Worm (Caenorhabditis elegans) whole organism, L4 larva: ENCODE results near the gene dmsr-8.

Source experiments
- D1046.2 ChIP-seq: fragments of 200-800 bp; sonication (Bioruptor generic); IDR thresholded peaks from 2 replicates; pipeline ENCODE4 v1.3.6; 2022; ENCODE audit warnings: missing genetic modification characterization, missing compliant biosample characterization
- F49E8.2 ChIP-seq: sonication (generic microtip); optimal IDR thresholded peaks from 2 replicates; lab custom pipeline; 2016; ENCODE audit warnings: missing compliant biosample characterization, mild to moderate bottlenecking, missing genetic modification characterization, borderline replicate concordance
- T26A8.4 ChIP-seq: fragments of 200-800 bp; sonication (Bioruptor generic); IDR thresholded peaks from 2 replicates; pipeline ENCODE4 v1.3.6; 2022; ENCODE audit warnings: missing genetic modification characterization, missing compliant biosample characterization
- Y105C5A.15 ChIP-seq: fragments of 200-800 bp; sonication (Bioruptor generic); IDR thresholded peaks from 2 replicates; pipeline ENCODE4 v1.3.6; 2022; ENCODE audit warnings: missing genetic modification characterization, missing compliant biosample characterization
- ZK337.2 ChIP-seq: fragments of 200-800 bp; sonication (Bioruptor generic); IDR thresholded peaks from 2 replicates; pipeline ENCODE4 v1.3.6; 2022; ENCODE audit warnings: missing genetic modification reagents, missing genetic modification characterization, missing compliant biosample characterization
- ZK546.5 ChIP-seq, 2 experiments: sonication (generic microtip); optimal IDR thresholded peaks; 2 replicates each; lab custom pipeline; 2017; ENCODE audit warnings: missing biosample characterization in 2 of 2, missing genetic modification characterization in 2 of 2
- aha-1 ChIP-seq: fragments of 150-350 bp; peaks from one replicate; lab custom pipeline; 2014; ENCODE audit warnings: missing biosample characterization, missing genetic modification characterization
- ama-1 ChIP-seq: fragments of 150-350 bp; optimal IDR thresholded peaks from 2 replicates; lab custom pipeline; 2014; ENCODE audit warnings: inconsistent platforms, mixed read lengths
- ces-1 ChIP-seq: fragments of 150-350 bp; sonication (generic microtip); optimal IDR thresholded peaks from 4 replicates; lab custom pipeline; 2014; ENCODE audit warnings: missing biosample characterization, missing genetic modification reagents, missing genetic modification characterization
- daf-12 ChIP-seq: fragments of 150-350 bp; optimal IDR thresholded peaks from 2 replicates; lab custom pipeline; 2014; ENCODE audit warnings: missing biosample characterization, missing genetic modification reagents, missing genetic modification characterization
- daf-16 ChIP-seq, 3 experiments: sonication (generic microtip); optimal IDR thresholded peaks; 2 replicates each; lab custom pipeline; 2016 to 2017; ENCODE audit warnings: missing genetic modification characterization in 3 of 3, missing genetic modification reagents in 3 of 3, mild to moderate bottlenecking in 2 of 3, missing compliant biosample characterization in 2 of 3, missing biosample characterization in 1 of 3, moderate library complexity in 1 of 3
- dmd-6 ChIP-seq: fragments of 200-800 bp; sonication (Bioruptor generic); IDR thresholded peaks from 2 replicates; pipeline ENCODE4 v1.3.6; 2022; ENCODE audit warnings: missing genetic modification reagents, missing genetic modification characterization, missing compliant biosample characterization
- dve-1 ChIP-seq: sonication (generic microtip); optimal IDR thresholded peaks from 2 replicates; lab custom pipeline; 2017; ENCODE audit warnings: antibody characterized with exemption, mild to moderate bottlenecking, missing genetic modification characterization, missing compliant biosample characterization; ENCODE audit not compliant: insufficient read depth
- egl-43 ChIP-seq: fragments of 200-800 bp; sonication (Bioruptor generic); IDR thresholded peaks from 2 replicates; pipeline ENCODE4 v1.3.6; 2022; ENCODE audit warnings: missing genetic modification reagents, missing genetic modification characterization, missing compliant biosample characterization
- fkh-10 ChIP-seq: fragments of 150-350 bp; optimal IDR thresholded peaks from 2 replicates; lab custom pipeline; 2014; ENCODE audit warnings: missing biosample characterization, missing genetic modification reagents, missing genetic modification characterization
- hif-1 ChIP-seq, 2 experiments: sonication (generic microtip); optimal IDR thresholded peaks; 2 replicates each; lab custom pipeline; 2016 to 2017; ENCODE audit warnings: missing compliant biosample characterization in 2 of 2, missing genetic modification characterization in 2 of 2, missing genetic modification reagents in 2 of 2, missing genotype in 2 of 2, mild to moderate bottlenecking in 1 of 2
- hlh-30 ChIP-seq: sonication (generic microtip); optimal IDR thresholded peaks from 2 replicates; lab custom pipeline; 2017; ENCODE audit warnings: antibody characterized with exemption, mild to moderate bottlenecking, missing genetic modification characterization, missing compliant biosample characterization; ENCODE audit not compliant: insufficient read depth
- jun-1 ChIP-seq: fragments of 150-350 bp; optimal IDR thresholded peaks from 2 replicates; lab custom pipeline; 2014; ENCODE audit warnings: missing biosample characterization, missing genetic modification reagents, missing genetic modification characterization
- lin-13 ChIP-seq: fragments of 150-350 bp; optimal IDR thresholded peaks from 2 replicates; lab custom pipeline; 2014; ENCODE audit warnings: missing biosample characterization, missing genetic modification reagents, missing genetic modification characterization
- lin-29 ChIP-seq: fragments of 200-800 bp; sonication (Bioruptor generic); IDR thresholded peaks from 2 replicates; pipeline ENCODE4 v1.3.6; 2022; ENCODE audit warnings: missing genetic modification reagents, missing genetic modification characterization, missing compliant biosample characterization
- lir-3 ChIP-seq: sonication (generic microtip); optimal IDR thresholded peaks from 2 replicates; lab custom pipeline; 2016; ENCODE audit warnings: mild to moderate bottlenecking, missing genetic modification characterization, missing compliant biosample characterization
- madf-9 ChIP-seq: fragments of 200-800 bp; sonication (Bioruptor generic); conservative IDR thresholded peaks from 2 replicates; pipeline ENCODE4 v1.3.6; 2022; ENCODE audit warnings: missing genetic modification reagents, missing genetic modification characterization, missing compliant biosample characterization
- mdl-1 ChIP-seq, 2 experiments: fragments of 150-350 bp in 1 of 2; sonication (generic microtip) in 1 of 2; optimal IDR thresholded peaks; 2 replicates each; lab custom pipeline; 2014 to 2017; ENCODE audit warnings: missing biosample characterization in 2 of 2, missing genetic modification characterization in 2 of 2
- mep-1 ChIP-seq: fragments of 150-350 bp; sonication (generic microtip); optimal IDR thresholded peaks from 3 replicates; lab custom pipeline; 2014; ENCODE audit warnings: missing biosample characterization, missing genetic modification characterization
- mxl-3 ChIP-seq: fragments of 200-800 bp; sonication (Bioruptor generic); optimal IDR thresholded peaks from 2 replicates; lab custom pipeline; 2018; ENCODE audit warnings: mild to moderate bottlenecking, missing genetic modification characterization, missing compliant biosample characterization
- nhr-10 ChIP-seq: fragments of 150-350 bp; optimal IDR thresholded peaks from 2 replicates; lab custom pipeline; 2014; ENCODE audit warnings: missing biosample characterization, missing genetic modification characterization
- nhr-111 ChIP-seq: fragments of 200-800 bp; sonication (Bioruptor generic); optimal IDR thresholded peaks from 2 replicates; lab custom pipeline; 2018; ENCODE audit warnings: mild to moderate bottlenecking, missing genetic modification characterization, missing compliant biosample characterization
- nhr-28 ChIP-seq: fragments of 150-350 bp; optimal IDR thresholded peaks from 2 replicates; lab custom pipeline; 2014; ENCODE audit warnings: missing biosample characterization, missing genetic modification characterization
- nhr-41 ChIP-seq: fragments of 200-800 bp; sonication (Bioruptor generic); IDR thresholded peaks from 2 replicates; pipeline ENCODE4 v1.3.6; 2022; ENCODE audit warnings: missing genetic modification reagents, missing genetic modification characterization, missing compliant biosample characterization
- nhr-76 ChIP-seq: fragments of 150-350 bp; optimal IDR thresholded peaks from 2 replicates; lab custom pipeline; 2014; ENCODE audit warnings: missing biosample characterization, missing genetic modification characterization
- nhr-77 ChIP-seq: fragments of 150-350 bp; optimal IDR thresholded peaks from 2 replicates; lab custom pipeline; 2014; ENCODE audit warnings: missing biosample characterization, missing genetic modification characterization
- pha-4 ChIP-seq, 2 experiments: fragments of 150-350 bp in 1 of 2; fragments of 200-800 bp in 1 of 2; sonication (Bioruptor generic) in 1 of 2; IDR thresholded peaks in 1 of 2; optimal IDR thresholded peaks in 1 of 2; 2 replicates each; pipeline versions ENCODE4 v1.3.6 to Lab custom; 2014 to 2022; ENCODE audit warnings: missing genetic modification characterization in 2 of 2, missing genetic modification reagents in 2 of 2, missing biosample characterization in 1 of 2, missing compliant biosample characterization in 1 of 2
- skn-1 ChIP-seq: fragments of 150-350 bp; optimal IDR thresholded peaks from 2 replicates; lab custom pipeline; 2014; ENCODE audit warnings: missing biosample characterization, missing genetic modification characterization
- spr-3 ChIP-seq: fragments of 200-800 bp; sonication (Bioruptor generic); optimal IDR thresholded peaks from 2 replicates; lab custom pipeline; 2018; ENCODE audit warnings: mild to moderate bottlenecking, missing genetic modification characterization, missing compliant biosample characterization
- tag-97 ChIP-seq: fragments of 200-800 bp; sonication (Bioruptor generic); IDR thresholded peaks from 2 replicates; pipeline ENCODE4 v1.3.6; 2022; ENCODE audit warnings: missing genetic modification characterization, missing compliant biosample characterization
- unc-39 ChIP-seq: sonication (generic microtip); optimal IDR thresholded peaks from 2 replicates; lab custom pipeline; 2017; ENCODE audit warnings: missing biosample characterization, missing genetic modification characterization
- unc-62 ChIP-seq, 3 experiments: fragments of 150-350 bp in 1 of 3; sonication (generic microtip); optimal IDR thresholded peaks in 2 of 3; peaks in 1 of 3; 1 replicate in 1 of 3; 2 replicates in 2 of 3; lab custom pipeline; 2014 to 2017; ENCODE audit warnings: missing biosample characterization in 3 of 3, missing genetic modification characterization in 3 of 3, missing genetic modification reagents in 3 of 3, missing genotype in 1 of 3
- vab-7 ChIP-seq: fragments of 200-800 bp; sonication (Bioruptor generic); IDR thresholded peaks from 2 replicates; pipeline ENCODE4 v1.3.6; 2022; ENCODE audit warnings: missing genetic modification reagents, missing genetic modification characterization, missing compliant biosample characterization
- zag-1 ChIP-seq: fragments of 150-350 bp; optimal IDR thresholded peaks from 2 replicates; lab custom pipeline; 2014; ENCODE audit warnings: missing biosample characterization, missing genetic modification characterization
- zip-11 ChIP-seq: fragments of 200-800 bp; sonication (Bioruptor generic); IDR thresholded peaks from 2 replicates; pipeline ENCODE4 v1.3.6; 2022; ENCODE audit warnings: missing genetic modification characterization, missing compliant biosample characterization
- zip-2 ChIP-seq: fragments of 150-350 bp; optimal IDR thresholded peaks from 2 replicates; lab custom pipeline; 2014; ENCODE audit warnings: missing biosample characterization, missing genetic modification characterization
- ztf-11 ChIP-seq: fragments of 150-350 bp; optimal IDR thresholded peaks from 2 replicates; lab custom pipeline; 2014; ENCODE audit warnings: missing biosample characterization, missing genetic modification characterization

The dmsr-8 gene

DNA sequence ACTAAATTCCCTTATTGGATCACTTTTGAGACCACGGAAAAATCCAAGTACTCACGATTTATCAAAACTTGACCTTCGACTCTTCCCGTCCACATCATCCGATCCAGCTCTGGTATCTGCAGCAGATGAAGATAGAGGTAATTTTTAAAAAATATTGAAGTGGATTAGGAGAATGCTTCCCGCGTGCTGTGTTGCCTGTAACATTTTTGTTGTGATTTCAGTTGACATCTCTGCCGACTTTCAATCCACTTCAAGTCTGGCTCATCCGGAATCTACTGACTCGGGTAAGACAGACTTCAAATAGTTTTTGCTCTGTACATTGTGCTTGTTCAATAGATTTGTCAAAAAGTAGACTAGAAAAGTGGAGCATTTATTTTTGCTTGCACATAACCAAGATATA, 38.8 kb downstream of the dmsr-8 start:
- TF ChIP-seq ces-1 (GFP tag; lab: Kevin White, UChicago), result no peak
- no peak for TF ChIP-seq jun-1 (tag; lab: Kevin White, UChicago)
- TF ChIP-seq zag-1 (tag; lab: Kevin White, UChicago), result no peak
- peak; percentile 66 for TF ChIP-seq ama-1 (lab: Kevin White, UChicago)
- TF ChIP-seq ZK546.5 (tag; optimal IDR thresholded peaks at IDR 0.05; lab: Kevin White, UChicago), result no peak
- no peak for TF ChIP-seq nhr-10 (tag; lab: Kevin White, UChicago)
- no peak for TF ChIP-seq ZK337.2 (GFP tag; lab: Robert Waterston, UW)
- no peak for TF ChIP-seq daf-12 (tag; lab: Kevin White, UChicago)
- TF ChIP-seq aha-1, result peak; percentile 96
- no peak for TF ChIP-seq madf-9 (GFP tag; lab: Robert Waterston, UW)
- no peak for TF ChIP-seq egl-43 (GFP tag; lab: Robert Waterston, UW)
- no peak for TF ChIP-seq tag-97 (GFP tag; lab: Robert Waterston, UW)
- no peak for TF ChIP-seq D1046.2 (GFP tag; lab: Robert Waterston, UW)
- no peak for TF ChIP-seq zip-2 (tag; lab: Kevin White, UChicago)
- TF ChIP-seq nhr-77 (tag; lab: Kevin White, UChicago), result no peak
- TF ChIP-seq nhr-111, result no peak

DNA sequence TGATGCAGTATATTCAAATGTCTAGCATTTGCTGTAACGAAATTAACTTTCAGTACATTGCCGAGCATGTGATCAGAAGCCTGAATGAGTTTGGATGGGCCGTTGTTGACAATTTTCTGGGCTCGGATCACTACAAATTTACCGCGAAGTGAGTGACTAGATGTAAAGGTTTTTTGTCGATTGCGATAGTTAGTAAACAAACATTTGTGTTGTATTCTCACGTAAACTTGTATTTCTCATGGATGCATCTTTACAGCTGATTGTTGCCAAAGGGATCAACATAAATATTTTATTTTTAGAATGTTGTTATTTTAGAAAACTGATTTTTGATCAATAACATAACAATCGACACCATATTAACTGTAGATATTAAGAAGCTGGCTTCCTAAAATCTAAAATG, 40.1 kb downstream of the dmsr-8 start:
- TF ChIP-seq hif-1 (tag; optimal IDR thresholded peaks at IDR 0.05; lab: Kevin White, UChicago) (peak; percentile 48 to 87), mdl-1 (tag; optimal IDR thresholded peaks at IDR 0.05; lab: Kevin White, UChicago) (no peak), T26A8.4 (GFP tag; lab: Robert Waterston, UW) (0 out of 2 replicates have a peak, but pooled peaks have one; percentile 12), ama-1 (lab: Kevin White, UChicago) (peak; percentile 25), aha-1 (peak; percentile 37), pha-4 (GFP tag; IDR thresholded peaks at IDR 0.05; lab: Robert Waterston, UW) (no peak), pha-4 (tag; optimal IDR thresholded peaks at IDR 0.05; lab: Kevin White, UChicago) (peak; percentile 51), mep-1 (tag; lab: Kevin White, UChicago) (no peak), daf-16 (GFP tag; optimal IDR thresholded peaks at IDR 0.05; lab: Kevin White, UChicago) (peak in 1 of 2 experiments; percentile 76), daf-16 (tag; optimal IDR thresholded peaks at IDR 0.05; lab: Kevin White, UChicago) (no peak)

DNA sequence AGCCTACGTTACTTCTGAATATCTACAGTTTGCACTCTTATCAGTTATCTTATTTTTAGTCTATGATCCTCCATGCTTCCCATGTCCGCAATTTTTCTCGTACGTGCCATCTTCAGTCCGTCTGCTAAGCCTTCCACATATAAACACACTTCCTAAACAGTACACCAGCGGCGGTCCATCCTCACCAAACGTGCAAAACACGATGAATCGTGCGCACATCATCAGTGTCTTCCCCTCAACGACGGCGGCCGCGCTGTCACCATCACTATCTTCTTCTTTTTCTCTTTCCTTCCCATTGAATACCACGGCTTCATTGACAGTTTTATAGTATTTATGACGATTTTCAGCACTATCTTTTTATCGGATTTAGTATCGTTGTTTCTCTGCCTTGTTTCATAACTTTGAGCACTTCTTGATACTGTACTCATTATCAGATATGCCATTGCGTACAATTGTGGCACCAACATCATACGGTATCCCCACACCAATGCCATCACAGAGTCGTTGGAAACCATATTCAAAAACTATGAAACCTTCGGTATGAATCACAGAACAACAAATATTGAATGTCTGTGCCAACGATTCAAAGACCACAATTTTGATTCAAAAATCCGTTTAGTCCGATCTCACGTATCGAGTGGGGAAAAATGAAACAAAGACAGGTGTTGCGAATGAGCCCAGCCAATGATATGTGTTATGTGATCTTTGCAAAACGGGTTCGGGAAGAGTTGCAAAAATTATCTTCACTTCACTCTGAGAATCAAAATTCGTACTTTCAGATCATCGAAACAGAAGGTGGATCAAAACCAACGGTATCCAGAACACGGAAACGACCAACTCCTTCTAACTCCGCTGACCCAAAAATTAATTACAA, 41.0 kb downstream of the dmsr-8 start:
- TF ChIP-seq aha-1 (peak; percentile 95), zip-11 (GFP tag; lab: Robert Waterston, UW) (no peak), nhr-77 (tag; lab: Kevin White, UChicago) (no peak), pha-4 (GFP tag; IDR thresholded peaks at IDR 0.05; lab: Robert Waterston, UW) (no peak), pha-4 (tag; optimal IDR thresholded peaks at IDR 0.05; lab: Kevin White, UChicago) (no peak), fkh-10 (no peak), vab-7 (GFP tag; lab: Robert Waterston, UW) (no peak), hif-1 (tag; optimal IDR thresholded peaks at IDR 0.05; lab: Kevin White, UChicago) (peak; percentile 49 to 81), unc-62 (GFP tag; optimal IDR thresholded peaks at IDR 0.05 in 1 of 2; lab: Kevin White, UChicago) (peak in 1 of 2 experiments; percentile 31), unc-62 (tag; optimal IDR thresholded peaks at IDR 0.05; lab: Kevin White, UChicago) (no peak), egl-43 (GFP tag; lab: Robert Waterston, UW) (no peak), daf-16 (GFP tag; optimal IDR thresholded peaks at IDR 0.05; lab: Kevin White, UChicago) (no peak), daf-16 (tag; optimal IDR thresholded peaks at IDR 0.05; lab: Kevin White, UChicago) (no peak), nhr-41 (GFP tag; lab: Robert Waterston, UW) (no peak), T26A8.4 (GFP tag; lab: Robert Waterston, UW) (no peak), dve-1 (tag; lab: Kevin White, UChicago) (no peak), ztf-11 (tag; lab: Kevin White, UChicago) (no peak), skn-1 (tag; lab: Kevin White, UChicago) (no peak), mdl-1 (tag; optimal IDR thresholded peaks at IDR 0.05; lab: Kevin White, UChicago) (no peak), unc-39 (tag; lab: Kevin White, UChicago) (no peak), nhr-76 (no peak), zip-2 (tag; lab: Kevin White, UChicago) (no peak), ama-1 (lab: Kevin White, UChicago) (no peak), lir-3 (no peak), dmd-6 (GFP tag; lab: Robert Waterston, UW) (no peak), mxl-3 (GFP tag; lab: Kevin White, UChicago) (no peak), lin-13 (GFP tag; lab: Kevin White, UChicago) (no peak), Y105C5A.15 (GFP tag; lab: Robert Waterston, UW) (no peak), hlh-30 (tag; lab: Kevin White, UChicago) (no peak), F49E8.2 (tag; lab: Kevin White, UChicago) (no peak), lin-29 (no peak), jun-1 (tag; lab: Kevin White, UChicago) (no peak), nhr-28 (tag; lab: Kevin White, UChicago) (peak; percentile 0), spr-3 (GFP tag; lab: Kevin White, UChicago) (no peak)
